Fruit fly (Drosophila melanogaster): Measurements from ENCODE around the gene baz.
A peak's percentile ranks its signal among the peaks of the same experiment; 100 is the strongest.

The baz gene

DNA sequence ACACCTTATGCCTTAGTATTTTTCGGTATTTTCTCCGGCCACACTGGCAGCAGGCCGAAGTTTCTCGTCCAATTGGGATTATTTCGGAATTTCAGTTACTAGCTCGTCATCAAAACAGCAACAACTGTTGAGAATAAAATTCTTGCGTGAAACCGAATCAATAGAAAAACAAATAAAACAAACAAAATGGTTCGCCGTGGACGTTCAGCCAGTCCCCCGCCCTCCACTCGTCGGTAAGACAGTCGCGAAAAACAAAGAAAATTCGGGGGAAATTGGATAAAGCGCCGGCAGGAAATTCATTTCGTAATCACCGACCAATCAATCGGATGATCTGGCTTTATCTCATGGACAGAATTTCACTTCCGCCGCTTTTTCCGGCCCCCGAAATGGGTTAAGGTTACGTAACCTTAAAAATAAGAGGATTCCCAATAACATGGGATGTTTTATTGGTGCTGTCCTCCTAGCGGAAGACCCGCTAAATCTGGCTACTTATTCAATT lies 10.8 kb upstream of the baz start, which contains the start of gene Chchd2 (continued):
- TF ChIP-seq CG5245 (GFP tag; optimal IDR thresholded peaks at IDR 0.05) (no peak), CG3163 (GFP tag; optimal IDR thresholded peaks at IDR 0.05) (no peak), Usf (GFP tag; optimal IDR thresholded peaks at IDR 0.05) (no peak), peb (GFP tag; IDR thresholded peaks at IDR 0.05) (no peak), CG17568 (GFP tag; optimal IDR thresholded peaks at IDR 0.05) (no peak), CG11504 (tag; optimal IDR thresholded peaks at IDR 0.05) (no peak), CG15514 (GFP tag; optimal IDR thresholded peaks at IDR 0.05) (peak; percentile 18), H15 (GFP tag; IDR thresholded peaks at IDR 0.05) (no peak), bowl (GFP tag; IDR thresholded peaks at IDR 0.05) (no peak), rib (GFP tag; IDR thresholded peaks at IDR 0.05) (no peak), chn (GFP tag; optimal IDR thresholded peaks at IDR 0.05) (no peak), fd3F (GFP tag; optimal IDR thresholded peaks at IDR 0.05) (no peak), HLH4C (GFP tag; IDR thresholded peaks at IDR 0.05; ENCODE audit: partially characterized antibody) (peak; percentile 7; the same call in 2 of the 3 replicates), Sry-β (GFP tag; optimal IDR thresholded peaks at IDR 0.05) (peak; percentile 87), crc (GFP tag; optimal IDR thresholded peaks at IDR 0.05) (no peak), wek (GFP tag; optimal IDR thresholded peaks at IDR 0.05) (no peak), CG14014 (GFP tag; IDR thresholded peaks at IDR 0.05) (no peak), CG5180 (GFP tag; optimal IDR thresholded peaks at IDR 0.05) (no peak), Mrtf (GFP tag; IDR thresholded peaks at IDR 0.05) (no peak), CoRest (tag; optimal IDR thresholded peaks at IDR 0.05) (no peak), CG2199 (GFP tag; IDR thresholded peaks at IDR 0.05) (no peak), CG7556 (GFP tag; optimal IDR thresholded peaks at IDR 0.05) (no peak), CG6854 (GFP tag; optimal IDR thresholded peaks at IDR 0.05) (peak; percentile 27), Xrp1 (GFP tag; IDR thresholded peaks at IDR 0.05) (no peak), chinmo (GFP tag; IDR thresholded peaks at IDR 0.05; ENCODE audit: partially characterized antibody) (0 out of 4 replicates have a peak, but pooled peaks have one; percentile 54), CG8765 (GFP tag; IDR thresholded peaks at IDR 0.05) (no peak), CG12769 (tag; optimal IDR thresholded peaks at IDR 0.05) (no peak), HHEX (GFP tag; optimal IDR thresholded peaks at IDR 0.05) (peak; percentile 28), Dip3 (GFP tag; optimal IDR thresholded peaks at IDR 0.05) (no peak), dati (GFP tag; IDR thresholded peaks at IDR 0.05) (no peak), caup (GFP tag; optimal IDR thresholded peaks at IDR 0.05; ENCODE audit: severe bottlenecking) (no peak), ken (GFP tag; IDR thresholded peaks at IDR 0.05) (no peak), bigmax (GFP tag; optimal IDR thresholded peaks at IDR 0.05) (peak; percentile 82), tx (GFP tag; optimal IDR thresholded peaks at IDR 0.05) (no peak), CG8359 (GFP tag; optimal IDR thresholded peaks at IDR 0.05; ENCODE audit: borderline replicate concordance) (no peak), pros (GFP tag; optimal IDR thresholded peaks at IDR 0.05) (no peak), ttk (GFP tag; IDR thresholded peaks at IDR 0.05) (no peak), CG11560 (tag; IDR thresholded peaks at IDR 0.05) (no peak), CG6791 (GFP tag; IDR thresholded peaks at IDR 0.05; ENCODE audit: partially characterized antibody) (peak; percentile 61; the same call in 1 of the 3 replicates), CG13424 (tag; optimal IDR thresholded peaks at IDR 0.05) (no peak), CG32767 (GFP tag; IDR thresholded peaks at IDR 0.05) (no peak), CG1024 (GFP tag; IDR thresholded peaks at IDR 0.05) (0 out of 2 replicates have a peak, but pooled peaks have one; percentile 3), CG3065 (GFP tag; optimal IDR thresholded peaks at IDR 0.05) (no peak), btn (GFP tag; optimal IDR thresholded peaks at IDR 0.05) (no peak), CG9797 (GFP tag; optimal IDR thresholded peaks at IDR 0.05) (peak; percentile 11), Dfd (GFP tag; optimal IDR thresholded peaks at IDR 0.05) (no peak), CG18599 (GFP tag; optimal IDR thresholded peaks at IDR 0.05) (no peak), MBD-R2 (GFP tag; IDR thresholded peaks at IDR 0.05) (0 out of 2 replicates have a peak, but pooled peaks have one; percentile 28), ERR (GFP tag; optimal IDR thresholded peaks at IDR 0.05) (peak; percentile 12), sug (tag; optimal IDR thresholded peaks at IDR 0.05) (peak; percentile 15)

All from whole organism, embryonic.